Worm (Caenorhabditis elegans): ENCODE measurements around the gene C36A4.11.

The C36A4.11 gene

ce11 chrIII:3820134-3820533 lies 20.2 kb upstream of the C36A4.11 start (continued):
- TF ChIP-seq nhr-77 (tag; optimal IDR thresholded peaks at IDR 0.05) (no peak), skn-1 (tag; optimal IDR thresholded peaks at IDR 0.05) (peak; percentile 27), fkh-2 (tag; optimal IDR thresholded peaks at IDR 0.05) (no peak), ceh-82 (tag; optimal IDR thresholded peaks at IDR 0.05) (no peak), nhr-67 (tag; optimal IDR thresholded peaks at IDR 0.05) (no peak)

DNA sequence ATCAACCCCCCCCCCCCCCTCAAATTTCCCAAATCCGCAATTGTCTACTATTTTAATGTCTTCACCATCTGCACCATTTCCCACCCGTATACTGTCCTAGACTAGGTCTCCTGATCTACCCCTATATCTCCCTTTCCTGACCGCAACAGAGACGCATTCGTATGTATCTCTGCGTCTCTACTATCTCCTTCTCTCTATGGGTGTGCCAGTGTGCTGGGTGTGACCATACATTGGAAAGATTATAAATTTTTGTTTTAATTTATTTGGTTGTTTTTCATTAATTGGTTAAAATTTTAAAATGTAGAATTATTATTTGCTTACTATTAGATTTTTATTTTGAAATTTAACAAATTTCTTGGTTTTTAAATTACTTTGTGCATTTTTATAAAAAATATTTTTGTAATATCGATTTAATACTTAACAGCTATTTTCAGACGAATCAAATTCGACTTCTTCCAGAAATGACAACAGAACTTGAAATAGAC lies 18.4 kb upstream of the C36A4.11 start, which contains the start of gene amx-1:
Gene amx-1 (plus strand): TSS at position 435 of the 485 bp plus-strand sequence.
- TF ChIP-seq ama-1 (optimal IDR thresholded peaks at IDR 0.05), result no peak
- TF ChIP-seq fkh-2 (tag; optimal IDR thresholded peaks at IDR 0.05), result no peak
- TF ChIP-seq nhr-28 (tag; optimal IDR thresholded peaks at IDR 0.05), result no peak
- no peak for TF ChIP-seq fos-1 (tag; optimal IDR thresholded peaks at IDR 0.05)
- TF ChIP-seq daf-12 (tag; optimal IDR thresholded peaks at IDR 0.05), result no peak
- no peak for TF ChIP-seq nfya-1 (tag; optimal IDR thresholded peaks at IDR 0.05; ENCODE audit: insufficient read depth)
- no peak for TF ChIP-seq lin-15B (tag; optimal IDR thresholded peaks at IDR 0.05)
- no peak for TF ChIP-seq jun-1 (tag; optimal IDR thresholded peaks at IDR 0.05)
- no peak for TF ChIP-seq elt-2 (tag; optimal IDR thresholded peaks at IDR 0.05)
- TF ChIP-seq nhr-11 (tag; optimal IDR thresholded peaks at IDR 0.05), result no peak
- no peak for TF ChIP-seq skn-1 (tag; optimal IDR thresholded peaks at IDR 0.05)
- TF ChIP-seq ceh-28 (tag; optimal IDR thresholded peaks at IDR 0.05), result no peak
- TF ChIP-seq eor-1 (tag; optimal IDR thresholded peaks at IDR 0.05), result no peak
- no peak for TF ChIP-seq nhr-43 (tag; optimal IDR thresholded peaks at IDR 0.05; ENCODE audit: poor library complexity, severe bottlenecking)
- TF ChIP-seq nhr-67 (tag; optimal IDR thresholded peaks at IDR 0.05), result no peak
- TF ChIP-seq ceh-82 (tag; optimal IDR thresholded peaks at IDR 0.05), result no peak
- TF ChIP-seq zag-1 (tag; optimal IDR thresholded peaks at IDR 0.05), result no peak
- no peak for TF ChIP-seq aly-2 (tag; optimal IDR thresholded peaks at IDR 0.05)
- TF ChIP-seq nhr-23 (tag; optimal IDR thresholded peaks at IDR 0.05), result no peak

ce11 chrIII:3829105-3829504 lies 11.3 kb upstream of the C36A4.11 start, which contains the start of gene cnnm-5:
Gene cnnm-5, minus strand, starts transcription at chrIII:3829205.
- no peak for TF ChIP-seq ceh-9 (tag; optimal IDR thresholded peaks at IDR 0.05)

DNA sequence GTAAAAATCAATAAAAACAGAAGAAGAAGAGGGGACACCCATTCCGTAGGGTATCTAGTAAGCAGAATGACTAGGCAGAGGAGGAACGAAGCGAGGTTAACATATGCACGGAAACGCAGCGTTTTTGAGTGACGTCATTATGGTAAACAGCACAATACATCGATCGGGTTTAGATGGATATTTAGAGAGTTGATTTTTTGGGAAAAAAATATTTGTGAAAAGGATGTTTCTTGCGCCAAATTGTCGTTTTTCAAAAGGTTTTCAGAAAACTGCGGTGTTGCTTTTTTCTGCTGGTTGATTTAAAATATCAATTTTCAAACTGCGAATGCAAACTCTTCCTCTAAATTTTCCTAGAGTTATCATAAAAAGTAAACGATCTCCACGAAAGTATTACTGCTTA lies 9.0 kb upstream of the C36A4.11 start, which contains the start of gene C36A4.10:
Gene C36A4.10 (minus strand): TSS at position 101 of the 400 bp plus-strand sequence.
- TF ChIP-seq mml-1 (tag; optimal IDR thresholded peaks at IDR 0.05) (no peak), eor-1 (tag; optimal IDR thresholded peaks at IDR 0.05) (no peak), lin-15B (tag; optimal IDR thresholded peaks at IDR 0.05) (no peak), nhr-12 (tag; optimal IDR thresholded peaks at IDR 0.05) (no peak), egl-27 (tag; optimal IDR thresholded peaks at IDR 0.05) (no peak), sea-2 (GFP tag; optimal IDR thresholded peaks at IDR 0.05) (no peak), ceh-9 (tag; optimal IDR thresholded peaks at IDR 0.05) (no peak)

DNA sequence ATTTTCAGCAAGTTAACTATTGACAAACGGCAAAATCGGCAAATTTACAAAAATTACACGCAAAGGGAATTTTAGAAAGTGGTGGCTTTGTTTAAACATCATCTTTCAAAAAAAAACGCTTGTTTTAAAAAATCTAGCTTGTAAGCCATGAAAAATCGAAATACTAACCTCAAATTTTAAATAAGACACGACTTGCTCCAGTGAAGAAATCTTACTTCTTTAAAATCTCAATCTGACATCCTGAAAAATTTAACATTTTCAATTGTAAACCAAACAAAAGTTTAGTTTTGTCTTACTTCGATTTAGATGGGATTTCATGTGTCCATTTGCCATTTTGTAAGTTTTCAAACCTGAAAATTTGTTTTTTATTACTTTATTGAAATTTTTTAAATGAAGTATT lies 8.6 kb upstream of the C36A4.11 start:
- no peak for TF ChIP-seq nhr-76 (tag; optimal IDR thresholded peaks at IDR 0.05)
- no peak for TF ChIP-seq snpc-4 (tag; optimal IDR thresholded peaks at IDR 0.05)
- TF ChIP-seq nfya-1 (tag; optimal IDR thresholded peaks at IDR 0.05; ENCODE audit: insufficient read depth), result no peak
- TF ChIP-seq nhr-28 (tag; optimal IDR thresholded peaks at IDR 0.05), result no peak
- TF ChIP-seq nhr-12 (tag; optimal IDR thresholded peaks at IDR 0.05), result no peak
- TF ChIP-seq jun-1 (tag; optimal IDR thresholded peaks at IDR 0.05), result no peak
- no peak for TF ChIP-seq ceh-16 (tag; optimal IDR thresholded peaks at IDR 0.05)
- TF ChIP-seq unc-39 (tag; optimal IDR thresholded peaks at IDR 0.05), result no peak
- no peak for TF ChIP-seq egl-5 (tag; optimal IDR thresholded peaks at IDR 0.05)
- no peak for TF ChIP-seq ceh-9 (tag; optimal IDR thresholded peaks at IDR 0.05)
- TF ChIP-seq skn-1 (tag; optimal IDR thresholded peaks at IDR 0.05), result no peak
- TF ChIP-seq elt-1 (tag; optimal IDR thresholded peaks at IDR 0.05), result no peak

ce11 chrIII:3832291-3832690 lies 8.1 kb upstream of the C36A4.11 start, which contains the start of gene cyp-25A1:
Gene cyp-25A1, plus strand, starts transcription at chrIII:3832591.
- TF ChIP-seq lin-39 (tag; optimal IDR thresholded peaks at IDR 0.05) (no peak), ceh-9 (tag; optimal IDR thresholded peaks at IDR 0.05) (no peak), nhr-28 (tag; optimal IDR thresholded peaks at IDR 0.05) (no peak), ztf-11 (tag; optimal IDR thresholded peaks at IDR 0.05) (no peak)
